Worm (Caenorhabditis elegans) whole organism, young adult: Measurements from ENCODE around the gene sart-3.

Experiments used
- B0035.1 ChIP-seq: sonication (generic microtip); optimal IDR thresholded peaks from 2 replicates; lab custom pipeline; 2016; ENCODE audit warnings: missing genetic modification characterization, mild to moderate bottlenecking, missing compliant biosample characterization, missing genotype, missing genetic modification reagents
- T07F8.4 ChIP-seq: sonication (generic microtip); optimal IDR thresholded peaks from 2 replicates; lab custom pipeline; 2016; ENCODE audit warnings: mild to moderate bottlenecking, missing genetic modification characterization, moderate library complexity, missing compliant biosample characterization
- Y79H2A.3 ChIP-seq: fragments of 200-800 bp; sonication (Bioruptor generic); conservative IDR thresholded peaks from 2 replicates; pipeline ENCODE4 v1.3.6; 2022; ENCODE audit warnings: missing genetic modification reagents, missing genetic modification characterization, missing compliant biosample characterization
- ama-1 ChIP-seq, 3 experiments: fragments of 150-350 bp in 1 of 3; sonication (generic microtip) in 2 of 3; optimal IDR thresholded peaks; 2 replicates each; lab custom pipeline; 2014 to 2018; ENCODE audit warnings: missing biosample characterization in 2 of 3, missing genetic modification characterization in 2 of 3, missing genetic modification reagents in 2 of 3
- dpl-1 ChIP-seq: fragments of 150-350 bp; optimal IDR thresholded peaks from 2 replicates; lab custom pipeline; 2014; ENCODE audit warnings: missing biosample characterization, missing genetic modification reagents, missing genetic modification characterization
- hlh-26 ChIP-seq: fragments of 200-800 bp; sonication (Bioruptor generic); conservative IDR thresholded peaks from 2 replicates; pipeline ENCODE4 v1.3.6; 2022; ENCODE audit warnings: missing genetic modification reagents, missing genetic modification characterization, missing compliant biosample characterization
- hmg-1.2 ChIP-seq: fragments of 200-800 bp; sonication (Bioruptor generic); IDR thresholded peaks from 2 replicates; pipeline ENCODE4 v1.3.6; 2022; ENCODE audit warnings: missing genetic modification reagents, missing genetic modification characterization, missing compliant biosample characterization
- lsy-27 ChIP-seq: sonication (generic microtip); optimal IDR thresholded peaks from 2 replicates; lab custom pipeline; 2017; ENCODE audit warnings: missing genetic modification characterization, mild to moderate bottlenecking, missing compliant biosample characterization, antibody characterized with exemption, missing genotype, borderline replicate concordance; ENCODE audit not compliant: insufficient read depth
- unc-62 ChIP-seq: fragments of 150-350 bp; optimal IDR thresholded peaks from 2 replicates; lab custom pipeline; 2014; ENCODE audit warnings: missing biosample characterization, missing genetic modification reagents, missing genetic modification characterization

DNA sequence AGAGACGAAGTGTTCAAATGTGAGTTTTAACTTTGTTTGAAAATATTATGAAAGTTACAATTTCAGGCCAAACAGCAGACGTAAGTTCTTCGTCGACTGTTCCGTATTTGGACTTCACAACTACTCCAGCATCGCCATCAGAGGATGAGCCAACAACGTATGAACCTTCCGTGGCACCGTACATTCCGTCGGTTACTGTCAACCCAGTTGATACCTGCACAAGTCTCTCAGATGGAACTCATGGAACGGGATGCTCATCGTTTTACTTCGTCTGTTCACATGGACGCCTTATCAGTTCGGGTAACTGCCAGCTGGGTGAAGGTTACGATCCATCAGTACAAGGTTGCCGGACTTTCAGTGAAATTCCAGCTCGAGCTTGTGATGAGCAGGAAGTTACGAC, 42.9 kb upstream of the sart-3 start:
- TF ChIP-seq T07F8.4 (tag; lab: Kevin White, UChicago) (no peak), Y79H2A.3 (GFP tag; lab: Robert Waterston, UW) (no peak), B0035.1 (no peak), ama-1 (optimal IDR thresholded peaks at IDR 0.05; lab: Kevin White, UChicago) (no peak), ama-1 (GFP tag; optimal IDR thresholded peaks at IDR 0.05; lab: Kevin White, UChicago) (no peak), lsy-27 (no peak), hlh-26 (GFP tag; lab: Robert Waterston, UW) (no peak), dpl-1 (GFP tag; lab: Kevin White, UChicago) (no peak), unc-62 (GFP tag; lab: Kevin White, UChicago) (no peak), hmg-1.2 (GFP tag; lab: Robert Waterston, UW) (no peak)
